Fruit fly (Drosophila melanogaster): ENCODE measurements around the gene Mpv17.

Gene Mpv17

DNA sequence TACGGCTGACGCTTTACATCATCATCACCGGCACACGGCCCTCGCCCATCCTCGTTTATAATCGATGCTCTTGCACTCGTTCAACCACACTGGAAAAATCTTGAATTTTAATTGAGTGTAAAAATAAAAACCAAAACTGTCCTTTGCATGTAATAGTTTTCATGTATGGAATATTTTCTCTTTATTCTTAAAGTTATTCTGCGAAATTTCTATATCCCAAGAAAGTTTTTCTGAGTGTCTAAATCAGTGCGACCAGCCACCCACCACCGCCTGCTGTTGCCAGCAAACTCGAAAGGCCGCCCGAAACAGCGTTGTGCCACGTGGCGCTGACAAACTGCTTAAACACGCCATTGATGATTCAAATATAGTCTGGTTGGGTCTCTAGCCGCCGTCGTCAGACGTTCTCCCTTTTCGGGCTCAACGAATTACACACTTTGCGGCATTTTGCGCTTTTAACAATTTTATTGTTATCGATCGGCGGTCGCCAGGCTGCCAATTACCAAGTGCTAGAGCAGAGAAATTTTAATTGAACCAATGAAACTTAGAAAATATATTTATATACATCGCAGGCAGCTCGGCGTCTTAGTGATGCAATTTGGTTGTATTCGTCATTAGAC lies 46.3 kb downstream of the Mpv17 start (continued):
- no peak for TF ChIP-seq CG32006 (GFP tag; optimal IDR thresholded peaks at IDR 0.05)
- no peak for TF ChIP-seq fkh (GFP tag; optimal IDR thresholded peaks at IDR 0.05)
- TF ChIP-seq CG15336 (GFP tag; IDR thresholded peaks at IDR 0.05): no peak
- TF ChIP-seq CG6854 (GFP tag; optimal IDR thresholded peaks at IDR 0.05): no peak
- TF ChIP-seq svp (GFP tag): peak; percentile 64
- peak; percentile 47 for TF ChIP-seq CG31627 (GFP tag; optimal IDR thresholded peaks at IDR 0.05)
- TF ChIP-seq Gug (GFP tag; IDR thresholded peaks at IDR 0.05): no peak
- no peak for TF ChIP-seq Eip93F (GFP tag; optimal IDR thresholded peaks at IDR 0.05)
- TF ChIP-seq cyc (GFP tag; optimal IDR thresholded peaks at IDR 0.05): peak; percentile 42
- TF ChIP-seq acj6 (GFP tag; optimal IDR thresholded peaks at IDR 0.05): peak; percentile 8
- no peak for TF ChIP-seq Hr4 (GFP tag; optimal IDR thresholded peaks at IDR 0.05)
- TF ChIP-seq lz (GFP tag; optimal IDR thresholded peaks at IDR 0.05): peak; percentile 39
- TF ChIP-seq CG8319 (GFP tag; optimal IDR thresholded peaks at IDR 0.05): no peak
- TF ChIP-seq Smox (GFP tag; optimal IDR thresholded peaks at IDR 0.05): peak; percentile 22
- peak; percentile 48 for TF ChIP-seq esn (GFP tag; optimal IDR thresholded peaks at IDR 0.05)
- TF ChIP-seq Sox14 (GFP tag; optimal IDR thresholded peaks at IDR 0.05): peak; percentile 16
- no peak for TF ChIP-seq Lpt (GFP tag; optimal IDR thresholded peaks at IDR 0.05)
- peak; percentile 43 for TF ChIP-seq Met (GFP tag; optimal IDR thresholded peaks at IDR 0.05)
- no peak for TF ChIP-seq CG11762 (GFP tag; optimal IDR thresholded peaks at IDR 0.05; ENCODE audit: insufficient read depth)
- TF ChIP-seq CG8632 (GFP tag; optimal IDR thresholded peaks at IDR 0.05): peak; percentile 13
- no peak for TF ChIP-seq spab (GFP tag; optimal IDR thresholded peaks at IDR 0.05)
- TF ChIP-seq vri (GFP tag; optimal IDR thresholded peaks at IDR 0.05): peak; percentile 21
- TF ChIP-seq CG6163 (GFP tag; IDR thresholded peaks at IDR 0.05): no peak
- TF ChIP-seq Blimp-1 (GFP tag; optimal IDR thresholded peaks at IDR 0.05): no peak
- no peak for TF ChIP-seq CG8119 (GFP tag; IDR thresholded peaks at IDR 0.05)
- no peak for TF ChIP-seq eg (GFP tag; IDR thresholded peaks at IDR 0.05)
- peak; percentile 37 for TF ChIP-seq topi (GFP tag; optimal IDR thresholded peaks at IDR 0.05)
- TF ChIP-seq fd85E (GFP tag; optimal IDR thresholded peaks at IDR 0.05): no peak
- peak; percentile 50 for TF ChIP-seq Hr39 (GFP tag; optimal IDR thresholded peaks at IDR 0.05)
- peak; percentile 45 for TF ChIP-seq CG6792 (GFP tag; optimal IDR thresholded peaks at IDR 0.05)
- peak; percentile 26 for TF ChIP-seq Sox102F (GFP tag; optimal IDR thresholded peaks at IDR 0.05)
- TF ChIP-seq CG11902 (GFP tag; optimal IDR thresholded peaks at IDR 0.05): no peak
- peak; percentile 32 for TF ChIP-seq Eip75B (GFP tag; optimal IDR thresholded peaks at IDR 0.05)
- no peak for TF ChIP-seq CG34406 (GFP tag; optimal IDR thresholded peaks at IDR 0.05)
- TF ChIP-seq CG9139 (GFP tag; optimal IDR thresholded peaks at IDR 0.05): no peak

DNA sequence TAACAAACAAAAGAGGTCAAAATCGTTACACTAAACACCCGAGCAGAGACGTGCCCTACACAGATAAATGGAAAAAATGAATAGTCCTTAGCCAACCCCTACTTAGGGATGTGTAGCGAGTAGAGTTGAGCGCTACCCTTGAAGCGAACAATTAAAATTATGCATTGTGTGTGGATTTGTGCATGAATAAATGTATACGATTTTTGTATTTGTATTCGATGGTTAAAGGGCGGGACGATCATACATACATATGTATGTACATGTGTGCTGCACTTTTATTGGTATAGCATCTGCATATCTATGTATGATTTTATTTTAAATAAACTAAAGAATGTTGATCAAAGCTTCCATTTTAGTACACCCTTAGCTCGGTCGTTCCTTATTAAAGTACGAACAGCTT lies 48.0 kb downstream of the Mpv17 start:
- TF ChIP-seq CG6163 (GFP tag; IDR thresholded peaks at IDR 0.05) (no peak), CG32006 (GFP tag; optimal IDR thresholded peaks at IDR 0.05) (no peak), Smox (GFP tag; optimal IDR thresholded peaks at IDR 0.05) (no peak), fd85E (GFP tag; optimal IDR thresholded peaks at IDR 0.05) (no peak), cyc (GFP tag; optimal IDR thresholded peaks at IDR 0.05) (no peak), Sox14 (GFP tag; optimal IDR thresholded peaks at IDR 0.05) (no peak), CG11294 (GFP tag; IDR thresholded peaks at IDR 0.05) (no peak), Hr38 (GFP tag; optimal IDR thresholded peaks at IDR 0.05) (no peak), Eip75B (GFP tag; optimal IDR thresholded peaks at IDR 0.05) (no peak), Blimp-1 (GFP tag; optimal IDR thresholded peaks at IDR 0.05) (no peak), CG10631 (GFP tag; optimal IDR thresholded peaks at IDR 0.05) (no peak), Met (GFP tag; optimal IDR thresholded peaks at IDR 0.05) (no peak), Eip93F (GFP tag; optimal IDR thresholded peaks at IDR 0.05) (no peak), Sox15 (GFP tag; optimal IDR thresholded peaks at IDR 0.05) (no peak), CG6854 (GFP tag; optimal IDR thresholded peaks at IDR 0.05) (no peak), CG6792 (GFP tag; optimal IDR thresholded peaks at IDR 0.05) (no peak)

DNA sequence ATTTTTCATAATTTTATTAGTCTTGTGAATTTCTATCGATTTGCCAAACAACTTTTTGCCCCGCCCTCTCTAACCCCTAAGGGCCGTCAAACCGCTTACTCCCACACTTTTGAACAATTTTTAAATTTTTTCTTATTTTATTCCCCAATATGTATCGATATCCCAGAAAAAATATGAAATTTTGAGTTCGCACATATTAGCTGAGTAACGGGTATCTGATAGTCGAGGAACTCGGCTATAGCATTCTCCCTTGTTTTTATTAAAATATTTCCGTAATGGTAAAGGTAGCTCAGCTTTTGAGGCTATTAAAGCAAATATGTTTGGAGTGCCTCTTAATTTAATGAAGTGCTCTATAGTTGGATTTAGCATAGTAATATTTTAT lies 48.7 kb downstream of the Mpv17 start:
- TF ChIP-seq CG8632 (GFP tag; optimal IDR thresholded peaks at IDR 0.05) (no peak), Eip78C (GFP tag) (peak; percentile 23)

Measured in whole organism, prepupa.